Worm (Caenorhabditis elegans): ENCODE data around the gene srx-90.

DNA sequence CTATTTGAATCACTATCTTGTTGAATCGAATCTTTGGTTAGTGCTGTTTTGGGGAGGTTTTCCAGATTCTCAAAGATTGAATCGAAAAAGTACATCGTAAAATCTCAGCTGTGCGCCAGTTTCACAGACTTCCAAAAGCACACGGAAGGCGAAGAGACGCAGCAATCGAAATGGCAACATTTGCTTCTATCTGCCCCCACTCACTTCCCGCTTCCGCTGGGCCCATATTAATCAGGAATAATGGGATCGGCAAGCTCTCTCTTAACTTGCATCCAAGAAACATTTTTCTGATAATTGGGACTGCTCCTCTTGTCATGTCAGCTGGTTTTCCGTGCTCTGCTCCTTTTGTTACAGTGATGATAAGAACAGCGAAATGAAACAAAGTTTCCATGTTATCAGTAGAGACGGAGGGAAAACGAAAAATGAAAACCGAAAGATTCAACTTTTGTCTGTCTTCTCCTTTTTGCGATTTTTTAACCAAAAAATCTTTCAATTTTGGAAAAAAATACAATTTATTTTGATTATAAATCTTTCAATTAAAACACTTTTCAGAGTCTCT is 45.3 kb upstream of the srx-90 start:
- peak; percentile 40 for TF ChIP-seq W03F9.2 (tag; optimal IDR thresholded peaks at IDR 0.05)
- TF ChIP-seq dao-5 (tag; optimal IDR thresholded peaks at IDR 0.05), result no peak
